Fruit fly (Drosophila melanogaster): ENCODE measurements around the gene mgl.
A peak's percentile ranks its signal among the peaks of the same experiment; 100 is the strongest.

mgl gene

DNA sequence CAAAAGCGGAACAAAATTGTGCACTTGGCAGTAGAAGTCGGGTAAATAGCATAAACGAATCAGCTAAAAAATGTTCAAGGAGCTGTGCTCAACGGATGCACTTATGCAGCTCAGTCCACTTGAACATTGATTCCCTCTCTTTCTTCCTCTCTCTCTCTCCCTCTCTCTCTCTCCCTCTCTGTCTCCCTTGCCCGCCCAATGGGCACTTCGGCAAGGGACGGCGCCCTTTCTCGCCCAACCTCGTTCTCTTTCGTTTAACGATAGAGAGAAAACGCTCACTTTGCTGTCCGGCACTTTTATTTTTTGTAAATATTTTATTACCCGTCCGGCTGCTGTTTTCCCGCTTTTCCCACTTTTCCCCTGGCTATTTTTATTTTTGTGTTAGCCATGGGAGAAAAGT lies 44.5 kb upstream of the mgl start:
- TF ChIP-seq CG10543 (GFP tag; optimal IDR thresholded peaks at IDR 0.05) (no peak), Trl (optimal IDR thresholded peaks at IDR 0.05) (peak in 1 of 2 experiments; percentile 8), Trl (GFP tag; optimal IDR thresholded peaks at IDR 0.05) (no peak), CG10321 (GFP tag; IDR thresholded peaks at IDR 0.05) (peak; percentile 58), lab (GFP tag; optimal IDR thresholded peaks at IDR 0.05) (no peak), row (GFP tag; IDR thresholded peaks at IDR 0.05) (0 out of 3 replicates have a peak, but pooled peaks have one; percentile 1), Nf-YB (GFP tag; optimal IDR thresholded peaks at IDR 0.05) (peak; percentile 69), Nf-YC (tag; optimal IDR thresholded peaks at IDR 0.05) (peak; percentile 63), CG1832 (GFP tag; optimal IDR thresholded peaks at IDR 0.05) (peak; percentile 48)

DNA sequence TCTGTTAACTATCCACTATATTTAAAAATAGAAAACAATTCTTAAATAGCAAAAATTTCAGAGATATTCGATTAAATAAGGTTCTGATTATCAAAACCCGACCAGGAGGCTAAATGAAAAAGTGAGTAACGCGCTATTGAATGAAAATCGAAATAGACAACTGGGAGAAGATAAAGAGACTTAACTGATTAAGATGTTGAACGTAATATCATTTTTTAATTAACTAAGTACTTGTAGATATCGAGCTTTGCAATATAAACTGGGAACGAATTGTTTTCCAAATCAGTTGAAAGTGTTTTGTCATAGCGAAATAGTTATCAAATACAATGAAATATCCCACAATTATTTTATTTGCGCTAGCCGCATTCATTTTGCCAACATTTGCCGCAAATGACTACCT lies 33.6 kb upstream of the mgl start, which contains the start of gene CG34026:
TSS of gene CG34026 (plus strand) at position 301 of the 400 bp plus-strand sequence.
- TF ChIP-seq CG17612 (GFP tag; IDR thresholded peaks at IDR 0.05) (no peak), sens (GFP tag) (peak; percentile 37), CG12659 (GFP tag; optimal IDR thresholded peaks at IDR 0.05) (no peak)

DNA sequence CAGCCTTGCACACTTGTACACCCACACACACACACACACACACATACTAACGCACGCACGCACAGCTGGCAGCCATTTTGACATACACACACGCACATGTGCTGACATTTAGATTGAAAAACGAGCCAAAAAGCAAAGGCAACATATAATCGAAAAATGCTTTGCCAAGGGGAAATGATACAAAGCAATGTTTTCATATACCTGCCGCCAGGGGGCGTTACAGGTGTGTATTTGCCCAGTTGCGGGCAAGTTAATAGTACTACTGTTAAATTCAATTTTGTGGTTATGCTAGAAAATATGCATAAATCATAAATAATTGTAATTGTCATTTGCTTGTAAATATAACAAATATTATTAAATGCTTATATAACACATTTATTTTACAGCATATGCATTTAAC lies 32.5 kb upstream of the mgl start:
- TF ChIP-seq nmo (GFP tag; optimal IDR thresholded peaks at IDR 0.05), result peak; percentile 11
- TF ChIP-seq dan (GFP tag; IDR thresholded peaks at IDR 0.05), result no peak
- peak; percentile 5 for TF ChIP-seq CG10147 (GFP tag; optimal IDR thresholded peaks at IDR 0.05)
- TF ChIP-seq Lpt (GFP tag; optimal IDR thresholded peaks at IDR 0.05), result no peak
- TF ChIP-seq CG13123 (GFP tag; optimal IDR thresholded peaks at IDR 0.05), result no peak
- peak; percentile 2 for TF ChIP-seq CG12391 (tag; optimal IDR thresholded peaks at IDR 0.05)
- TF ChIP-seq CG8478 (optimal IDR thresholded peaks at IDR 0.05), result no peak
- peak; percentile 29 for TF ChIP-seq Meics (GFP tag; optimal IDR thresholded peaks at IDR 0.05)
- TF ChIP-seq ttk (GFP tag; IDR thresholded peaks at IDR 0.05), result no peak
- peak; percentile 8 for TF ChIP-seq CG15269 (tag; optimal IDR thresholded peaks at IDR 0.05)
- TF ChIP-seq dmrt99B (tag; optimal IDR thresholded peaks at IDR 0.05), result peak; percentile 32
- no peak for TF ChIP-seq Bdp1 (GFP tag; optimal IDR thresholded peaks at IDR 0.05)
- no peak for TF ChIP-seq CG31365 (tag; optimal IDR thresholded peaks at IDR 0.05)
- TF ChIP-seq Hmr (GFP tag; optimal IDR thresholded peaks at IDR 0.05), result peak; percentile 47
- peak in 1 of 2 experiments; percentile 30 for TF ChIP-seq Hr51 (GFP tag; optimal IDR thresholded peaks at IDR 0.05)
- no peak for TF ChIP-seq dimm (GFP tag; IDR thresholded peaks at IDR 0.05)
- peak; percentile 52 for TF ChIP-seq CG2678 (tag; optimal IDR thresholded peaks at IDR 0.05)
- no peak for TF ChIP-seq CG14050 (GFP tag; IDR thresholded peaks at IDR 0.05)
- TF ChIP-seq az2 (GFP tag; optimal IDR thresholded peaks at IDR 0.05), result no peak
- TF ChIP-seq Eip74EF (GFP tag; optimal IDR thresholded peaks at IDR 0.05), result peak in 1 of 2 experiments; percentile 5
- no peak for TF ChIP-seq fru (optimal IDR thresholded peaks at IDR 0.05)
- TF ChIP-seq CG6689 (GFP tag; IDR thresholded peaks at IDR 0.05), result no peak
- no peak for TF ChIP-seq fd102C (GFP tag; optimal IDR thresholded peaks at IDR 0.05)
- TF ChIP-seq CG7556 (GFP tag; optimal IDR thresholded peaks at IDR 0.05), result peak; percentile 38
- no peak for TF ChIP-seq luna (GFP tag; optimal IDR thresholded peaks at IDR 0.05)
- TF ChIP-seq Nf-YB (GFP tag; optimal IDR thresholded peaks at IDR 0.05), result no peak
- no peak for TF ChIP-seq GATAe (GFP tag; conservative IDR thresholded peaks at IDR 0.05)
- TF ChIP-seq CG11504 (tag; optimal IDR thresholded peaks at IDR 0.05), result peak; percentile 38
- no peak for TF ChIP-seq CoRest (tag; optimal IDR thresholded peaks at IDR 0.05)
- TF ChIP-seq trem (tag; optimal IDR thresholded peaks at IDR 0.05), result no peak
- no peak for TF ChIP-seq CG11093 (GFP tag; IDR thresholded peaks at IDR 0.05)
- no peak for TF ChIP-seq Fer3 (tag; optimal IDR thresholded peaks at IDR 0.05)
- TF ChIP-seq gcm2 (GFP tag; optimal IDR thresholded peaks at IDR 0.05), result no peak
- no peak for TF ChIP-seq tin (GFP tag; optimal IDR thresholded peaks at IDR 0.05)
- TF ChIP-seq CG12769 (tag; optimal IDR thresholded peaks at IDR 0.05), result no peak
- TF ChIP-seq CG6765 (GFP tag; optimal IDR thresholded peaks at IDR 0.05), result no peak
- peak; percentile 74 for TF ChIP-seq CTCF (GFP tag; optimal IDR thresholded peaks at IDR 0.05)
- no peak for TF ChIP-seq Usf (GFP tag; optimal IDR thresholded peaks at IDR 0.05)

Data from whole organism, embryonic.